Worm (Caenorhabditis elegans): ENCODE results near the gene atp-4.

Gene atp-4

DNA sequence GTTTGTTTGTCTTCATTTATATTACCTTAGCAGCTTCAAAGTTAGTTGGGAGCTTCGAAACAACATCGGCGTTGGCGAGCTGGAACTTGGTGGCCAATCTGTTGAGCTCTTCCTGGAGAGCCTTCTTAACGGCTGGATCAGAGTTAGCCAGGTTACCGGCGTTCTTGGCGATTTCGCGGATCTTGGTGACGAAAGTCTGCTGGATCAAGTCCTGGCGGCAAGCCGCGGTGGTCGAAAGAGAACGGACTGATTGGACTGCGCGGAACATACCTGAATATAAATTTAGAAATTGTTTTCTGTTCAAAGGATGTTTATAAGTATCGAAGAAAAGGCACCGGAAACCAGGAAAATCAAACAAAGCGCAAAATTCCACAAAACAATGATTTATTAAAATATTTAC is at the start of gene atp-4 (continued):
- TF ChIP-seq saeg-2 (GFP tag; IDR thresholded peaks at IDR 0.05) (no peak), hlh-11 (tag; optimal IDR thresholded peaks at IDR 0.05) (no peak), dmd-9 (GFP tag; IDR thresholded peaks at IDR 0.05) (0 out of 2 replicates have a peak, but pooled peaks have one; percentile 15), nhr-11 (tag; optimal IDR thresholded peaks at IDR 0.05) (no peak), zfp-3 (GFP tag; conservative IDR thresholded peaks at IDR 0.05) (no peak; the same call in 1 of the 2 replicates), ces-1 (GFP tag; optimal IDR thresholded peaks at IDR 0.05) (no peak), ama-1 (optimal IDR thresholded peaks at IDR 0.05) (peak; percentile 87), dve-1 (tag; optimal IDR thresholded peaks at IDR 0.05; ENCODE audit: insufficient read depth) (no peak), aha-1 (tag) (no peak), snpc-1.2 (GFP tag; IDR thresholded peaks at IDR 0.05) (no peak)

DNA sequence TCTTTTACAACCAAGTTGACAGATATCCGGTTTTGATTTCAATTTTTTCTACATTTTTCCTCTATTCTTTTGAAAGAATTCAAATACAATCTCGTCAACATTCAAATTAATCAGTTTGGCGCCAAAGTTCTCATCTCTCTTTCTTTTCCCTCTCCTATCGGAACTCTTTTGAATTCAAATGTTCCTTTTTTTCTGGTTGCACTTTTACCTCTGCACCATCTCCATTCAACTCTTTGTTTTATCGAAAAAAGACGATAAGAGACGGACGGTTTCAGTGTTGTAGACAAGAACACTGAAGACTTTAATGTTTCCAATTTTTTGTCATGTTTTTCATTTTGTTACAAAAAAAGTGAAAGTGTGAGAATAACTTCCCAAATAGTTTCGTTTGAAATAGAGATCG is 49.1 kb upstream of the atp-4 start:
- TF ChIP-seq lin-13 (GFP tag; optimal IDR thresholded peaks at IDR 0.05) (no peak), hlh-30 (tag; optimal IDR thresholded peaks at IDR 0.05; ENCODE audit: insufficient read depth) (no peak), arid-1 (GFP tag; conservative IDR thresholded peaks at IDR 0.05) (no peak), nhr-42 (GFP tag; IDR thresholded peaks at IDR 0.05) (no peak), snpc-4 (tag; optimal IDR thresholded peaks at IDR 0.05) (no peak), madf-5 (GFP tag; IDR thresholded peaks at IDR 0.05) (no peak), Y5F2A.4 (GFP tag; optimal IDR thresholded peaks at IDR 0.05) (no peak), zfp-3 (GFP tag; conservative IDR thresholded peaks at IDR 0.05) (no peak), hlh-11 (tag; optimal IDR thresholded peaks at IDR 0.05) (peak; percentile 61), fkh-10 (GFP tag; optimal IDR thresholded peaks at IDR 0.05) (no peak), egl-43 (GFP tag; IDR thresholded peaks at IDR 0.05) (no peak), egl-27 (tag; optimal IDR thresholded peaks at IDR 0.05) (no peak), spr-1 (tag; optimal IDR thresholded peaks at IDR 0.05) (no peak), nhr-28 (tag; optimal IDR thresholded peaks at IDR 0.05) (peak; percentile 72), pha-4 (GFP tag; IDR thresholded peaks at IDR 0.05) (no peak), pha-4 (tag; optimal IDR thresholded peaks at IDR 0.05) (no peak), nhr-41 (GFP tag; IDR thresholded peaks at IDR 0.05) (no peak), D1046.2 (GFP tag; IDR thresholded peaks at IDR 0.05) (no peak), hmg-1.1 (GFP tag; IDR thresholded peaks at IDR 0.05) (no peak), pqm-1 (tag; optimal IDR thresholded peaks at IDR 0.05) (peak; percentile 90), nhr-48 (tag; optimal IDR thresholded peaks at IDR 0.05) (no peak), unc-62 (GFP tag; optimal IDR thresholded peaks at IDR 0.05 in 1 of 2) (no peak), unc-62 (tag; optimal IDR thresholded peaks at IDR 0.05) (no peak), ztf-11 (tag; optimal IDR thresholded peaks at IDR 0.05) (no peak), dmd-6 (GFP tag; IDR thresholded peaks at IDR 0.05) (peak; percentile 60), tag-97 (GFP tag; IDR thresholded peaks at IDR 0.05) (no peak), sdz-12 (GFP tag; optimal IDR thresholded peaks at IDR 0.05) (no peak), duxl-1 (tag; optimal IDR thresholded peaks at IDR 0.05; ENCODE audit: poor library complexity) (no peak), daf-16 (GFP tag; optimal IDR thresholded peaks at IDR 0.05) (no peak), daf-16 (tag; optimal IDR thresholded peaks at IDR 0.05) (peak; percentile 77), attf-4 (tag; optimal IDR thresholded peaks at IDR 0.05) (no peak), mep-1 (tag; optimal IDR thresholded peaks at IDR 0.05) (peak; percentile 18), saeg-2 (GFP tag; IDR thresholded peaks at IDR 0.05) (no peak), ZK546.5 (tag; optimal IDR thresholded peaks at IDR 0.05) (no peak), nhr-77 (tag; optimal IDR thresholded peaks at IDR 0.05) (peak; percentile 43), dve-1 (tag; optimal IDR thresholded peaks at IDR 0.05; ENCODE audit: insufficient read depth) (peak; percentile 83), nhr-11 (tag; optimal IDR thresholded peaks at IDR 0.05) (no peak), T26A8.4 (GFP tag; IDR thresholded peaks at IDR 0.05) (no peak), dpl-1 (GFP tag; optimal IDR thresholded peaks at IDR 0.05) (peak; percentile 36), set-16 (GFP tag; IDR thresholded peaks at IDR 0.05) (no peak), hif-1 (tag; optimal IDR thresholded peaks at IDR 0.05) (no peak), Y75B8A.6 (GFP tag; IDR thresholded peaks at IDR 0.05) (no peak), rbr-2 (tag; optimal IDR thresholded peaks at IDR 0.05) (no peak), ceh-82 (tag; optimal IDR thresholded peaks at IDR 0.05) (no peak), nhr-76 (tag; optimal IDR thresholded peaks at IDR 0.05) (no peak), lin-1 (GFP tag; IDR thresholded peaks at IDR 0.05) (peak; percentile 46; the same call in 1 of the 2 replicates)

All from whole organism, L4 larva.